Worm (Caenorhabditis elegans): Measurements from ENCODE around the gene Y73C8B.1.

The Y73C8B.1 gene

DNA sequence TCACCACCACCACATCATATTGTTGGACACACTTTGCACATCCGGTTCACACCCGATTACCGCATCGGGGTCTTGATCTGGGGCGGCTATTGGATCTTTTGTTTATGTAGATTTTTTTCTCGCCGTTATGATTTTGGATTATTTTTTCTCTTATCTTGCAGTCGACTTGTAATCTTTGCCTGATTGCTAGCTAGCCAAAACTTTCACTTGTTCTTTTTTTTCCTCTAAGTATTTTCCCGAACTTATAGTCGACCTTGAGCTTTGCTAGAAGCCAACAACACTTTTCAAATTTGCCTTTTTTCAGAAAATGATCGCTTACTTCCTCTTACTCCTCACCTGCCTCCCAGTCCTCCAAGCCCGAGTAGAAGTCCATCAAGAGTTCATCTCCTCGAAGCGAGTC lies 8.6 kb downstream of the Y73C8B.1 start, which contains the start of gene lag-2:
lag-2 (plus strand) TSS at position 301 of the 400 bp plus-strand sequence.
- TF ChIP-seq nhr-2 (tag; optimal IDR thresholded peaks at IDR 0.05) (no peak), flh-1 (GFP tag; optimal IDR thresholded peaks at IDR 0.05) (no peak), tbx-8 (GFP tag; optimal IDR thresholded peaks at IDR 0.05) (no peak), unc-120 (tag; optimal IDR thresholded peaks at IDR 0.05; ENCODE audit: poor library complexity, severe bottlenecking) (no peak), unc-62 (GFP tag; optimal IDR thresholded peaks at IDR 0.05) (no peak), ham-2 (GFP tag; optimal IDR thresholded peaks at IDR 0.05) (no peak), ztf-11 (tag; optimal IDR thresholded peaks at IDR 0.05) (no peak), hlh-1 (tag; optimal IDR thresholded peaks at IDR 0.05) (no peak), mep-1 (tag; optimal IDR thresholded peaks at IDR 0.05) (no peak), unc-39 (tag; optimal IDR thresholded peaks at IDR 0.05) (no peak), nhr-28 (tag; optimal IDR thresholded peaks at IDR 0.05) (no peak), elt-3 (tag; optimal IDR thresholded peaks at IDR 0.05) (no peak), lin-13 (tag; optimal IDR thresholded peaks at IDR 0.05) (no peak), sptf-1 (tag; optimal IDR thresholded peaks at IDR 0.05) (no peak)

DNA sequence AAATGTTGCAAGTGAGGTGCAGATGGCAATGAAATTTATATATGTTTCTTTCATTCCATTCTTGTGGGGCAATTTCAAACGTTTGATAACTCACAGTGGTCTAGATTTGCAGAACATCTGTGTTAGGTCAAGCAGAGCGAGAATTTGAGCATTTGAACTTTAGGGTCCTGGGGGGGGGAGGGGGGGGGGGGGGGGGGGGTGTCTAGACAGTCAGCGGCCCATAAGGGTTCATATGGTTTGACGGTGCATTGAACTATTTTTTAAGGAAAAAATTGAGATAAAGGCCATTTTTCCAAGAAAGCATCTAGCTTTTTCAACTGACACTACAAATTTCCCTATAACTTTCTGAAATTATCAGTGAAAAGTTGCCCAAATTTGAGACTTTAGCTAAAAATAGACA lies 10.8 kb downstream of the Y73C8B.1 start:
- TF ChIP-seq nhr-76 (tag; optimal IDR thresholded peaks at IDR 0.05) (no peak), unc-39 (tag; optimal IDR thresholded peaks at IDR 0.05) (no peak), nhr-28 (tag; optimal IDR thresholded peaks at IDR 0.05) (no peak), elt-3 (tag; optimal IDR thresholded peaks at IDR 0.05) (no peak), unc-62 (GFP tag; optimal IDR thresholded peaks at IDR 0.05) (no peak), cnd-1 (tag; optimal IDR thresholded peaks at IDR 0.05) (no peak), lsy-2 (tag; optimal IDR thresholded peaks at IDR 0.05) (no peak), elt-1 (tag; optimal IDR thresholded peaks at IDR 0.05; ENCODE audit: borderline replicate concordance, insufficient read depth) (no peak), lin-32 (GFP tag; optimal IDR thresholded peaks at IDR 0.05) (no peak), nhr-237 (tag; optimal IDR thresholded peaks at IDR 0.05) (no peak), sem-2 (GFP tag; optimal IDR thresholded peaks at IDR 0.05) (no peak), zip-8 (tag; optimal IDR thresholded peaks at IDR 0.05) (no peak), mep-1 (tag; optimal IDR thresholded peaks at IDR 0.05) (no peak)

DNA sequence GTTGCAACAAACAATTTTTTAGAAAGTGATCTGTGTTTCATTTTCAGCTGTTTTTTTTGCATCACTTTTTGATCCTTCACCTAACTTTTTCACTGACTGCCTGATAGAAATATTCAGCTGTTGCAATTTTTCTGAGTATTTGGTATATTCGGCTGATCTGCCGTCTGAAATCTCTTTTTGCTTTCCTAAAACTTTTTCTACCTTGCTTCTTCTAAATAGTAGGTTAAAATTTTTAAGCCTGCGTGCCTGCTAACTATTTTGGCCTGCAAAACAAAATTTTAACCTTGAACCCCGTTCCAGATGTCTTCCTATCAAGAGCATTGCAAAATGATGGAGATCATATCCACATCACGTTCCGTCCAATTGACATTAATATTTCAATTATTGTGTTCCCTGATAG lies 20.5 kb downstream of the Y73C8B.1 start, which contains the start of gene srab-8:
srab-8 (plus strand) TSS at position 301 of the 400 bp plus-strand sequence.
- TF ChIP-seq nhr-76 (tag; optimal IDR thresholded peaks at IDR 0.05): no peak
- TF ChIP-seq mep-1 (tag; optimal IDR thresholded peaks at IDR 0.05): no peak
- no peak for TF ChIP-seq mab-5 (tag; optimal IDR thresholded peaks at IDR 0.05)
- TF ChIP-seq snpc-4 (tag; optimal IDR thresholded peaks at IDR 0.05): no peak
- no peak for TF ChIP-seq lsy-2 (tag; optimal IDR thresholded peaks at IDR 0.05)
- TF ChIP-seq mls-2 (tag; optimal IDR thresholded peaks at IDR 0.05): no peak
- no peak for TF ChIP-seq unc-62 (GFP tag; optimal IDR thresholded peaks at IDR 0.05)
- TF ChIP-seq elt-3 (tag; optimal IDR thresholded peaks at IDR 0.05): no peak
- TF ChIP-seq zip-8 (tag; optimal IDR thresholded peaks at IDR 0.05): no peak
- TF ChIP-seq nhr-2 (tag; optimal IDR thresholded peaks at IDR 0.05): no peak
- TF ChIP-seq lin-13 (tag; optimal IDR thresholded peaks at IDR 0.05): no peak
- no peak for TF ChIP-seq sem-2 (GFP tag; optimal IDR thresholded peaks at IDR 0.05)
- no peak for TF ChIP-seq flh-1 (GFP tag; optimal IDR thresholded peaks at IDR 0.05)
- no peak for TF ChIP-seq nhr-28 (tag; optimal IDR thresholded peaks at IDR 0.05)
- no peak for TF ChIP-seq sptf-1 (tag; optimal IDR thresholded peaks at IDR 0.05)
- TF ChIP-seq ham-2 (GFP tag; optimal IDR thresholded peaks at IDR 0.05): no peak
- no peak for TF ChIP-seq lin-32 (GFP tag; optimal IDR thresholded peaks at IDR 0.05)
- TF ChIP-seq blmp-1 (tag; optimal IDR thresholded peaks at IDR 0.05): no peak

ce11 chrV:3171625-3172024 lies 25.1 kb downstream of the Y73C8B.1 start:
- TF ChIP-seq ceh-43 (GFP tag; optimal IDR thresholded peaks at IDR 0.05) (no peak), bed-3 (GFP tag; optimal IDR thresholded peaks at IDR 0.05) (no peak)

- TF ChIP-seq ces-1 (GFP tag; optimal IDR thresholded peaks at IDR 0.05): no peak
- TF ChIP-seq tbx-8 (GFP tag; optimal IDR thresholded peaks at IDR 0.05): no peak
- no peak for TF ChIP-seq ceh-43 (GFP tag; optimal IDR thresholded peaks at IDR 0.05)
- TF ChIP-seq elt-1 (tag; optimal IDR thresholded peaks at IDR 0.05; ENCODE audit: borderline replicate concordance, insufficient read depth): no peak
- no peak for TF ChIP-seq pha-4 (tag; optimal IDR thresholded peaks at IDR 0.05)
- TF ChIP-seq drap-1 (GFP tag; optimal IDR thresholded peaks at IDR 0.05): no peak
- no peak for TF ChIP-seq zip-8 (tag; optimal IDR thresholded peaks at IDR 0.05)
- no peak for TF ChIP-seq unc-120 (tag; optimal IDR thresholded peaks at IDR 0.05; ENCODE audit: poor library complexity, severe bottlenecking)
- TF ChIP-seq sptf-1 (tag; optimal IDR thresholded peaks at IDR 0.05): no peak
- TF ChIP-seq sem-2 (GFP tag; optimal IDR thresholded peaks at IDR 0.05): no peak
- TF ChIP-seq elt-3 (tag; optimal IDR thresholded peaks at IDR 0.05): no peak
- no peak for TF ChIP-seq lin-13 (tag; optimal IDR thresholded peaks at IDR 0.05)
Measured at ce11 chrV:3169838-3170237, 26.8 kb downstream of the Y73C8B.1 start, which contains the start of gene srbc-6. srbc-6 (plus strand) TSS chrV:3170138.

Measured in whole organism, mixed stage, embryonic.